Fruit fly (Drosophila melanogaster) whole organism, embryonic: ENCODE measurements around the gene CG13449.
A peak's percentile ranks its signal among the peaks of the same experiment; 100 is the strongest.

ENCODE experiments used
- Atf-2 ChIP-seq: fragments of 200-800 bp; sonication (Bioruptor generic); optimal IDR thresholded peaks from 2 replicates; lab custom pipeline; 2016; ENCODE audit warnings: missing biosample characterization, missing genetic modification characterization
- C15 ChIP-seq: fragments of 200-800 bp; sonication (Bioruptor generic); IDR thresholded peaks from 3 replicates; pipeline ENCODE4 v1.3.6; 2022; ENCODE audit warnings: missing biosample characterization, missing genetic modification characterization
- CG10431 ChIP-seq: fragments of 200-800 bp; sonication (Bioruptor generic); optimal IDR thresholded peaks from 3 replicates; lab custom pipeline; 2018; ENCODE audit warnings: missing biosample characterization, mild to moderate bottlenecking, missing genetic modification characterization
- CG11504 ChIP-seq: fragments of 200-800 bp; sonication (Bioruptor generic); optimal IDR thresholded peaks from 3 replicates; lab custom pipeline; 2019; ENCODE audit warnings: missing biosample characterization, mild to moderate bottlenecking, missing genetic modification characterization, moderate library complexity
- CG12236 ChIP-seq: fragments of 200-800 bp; sonication (Bioruptor generic); optimal IDR thresholded peaks from 2 replicates; lab custom pipeline; 2016; ENCODE audit warnings: missing biosample characterization, missing genetic modification characterization
- CG12659 ChIP-seq: fragments of 200-800 bp; sonication (Bioruptor generic); optimal IDR thresholded peaks from 3 replicates; lab custom pipeline; 2017; ENCODE audit warnings: mild to moderate bottlenecking, missing biosample characterization, missing genetic modification reagents, missing genetic modification characterization
- CG15696 ChIP-seq: fragments of 200-800 bp; sonication (Bioruptor generic); optimal IDR thresholded peaks from 2 replicates; lab custom pipeline; 2019; ENCODE audit warnings: missing biosample characterization, mild to moderate bottlenecking, missing genetic modification characterization, moderate library complexity
- CG16863 ChIP-seq: fragments of 200-800 bp; sonication (Bioruptor generic); optimal IDR thresholded peaks from 3 replicates; lab custom pipeline; 2016; ENCODE audit warnings: missing biosample characterization, missing genetic modification characterization
- CG3065 ChIP-seq: fragments of 200-800 bp; sonication (Bioruptor generic); optimal IDR thresholded peaks from 2 replicates; lab custom pipeline; 2016; ENCODE audit warnings: missing biosample characterization, missing genetic modification characterization
- CG31224 ChIP-seq: fragments of 200-800 bp; sonication (Bioruptor generic); IDR thresholded peaks from 2 replicates; pipeline ENCODE4 v1.3.6; 2022; ENCODE audit warnings: missing biosample characterization, missing genetic modification characterization
- CG34224 ChIP-seq: fragments of 200-800 bp; sonication (Bioruptor generic); IDR thresholded peaks from 3 replicates; pipeline ENCODE4 v1.3.6; 2022; ENCODE audit warnings: missing biosample characterization, missing genetic modification characterization; ENCODE audit not compliant: partially characterized antibody
- CG4854 ChIP-seq: fragments of 200-800 bp; sonication (Bioruptor generic); optimal IDR thresholded peaks from 2 replicates; lab custom pipeline; 2016; ENCODE audit warnings: missing biosample characterization, missing genetic modification characterization, inconsistent platforms
- CG6272 ChIP-seq: fragments of 200-800 bp; sonication (Bioruptor generic); IDR thresholded peaks from 2 replicates; pipeline ENCODE4 v1.3.6; 2022; ENCODE audit warnings: missing biosample characterization, missing genetic modification characterization
- Dip3 ChIP-seq: fragments of 200-800 bp; sonication (Bioruptor generic); optimal IDR thresholded peaks from 3 replicates; lab custom pipeline; 2016; ENCODE audit warnings: missing biosample characterization, missing genetic modification characterization
- Doc2 ChIP-seq: fragments of 200-800 bp; sonication (Bioruptor generic); IDR thresholded peaks from 2 replicates; pipeline ENCODE4 v1.3.6; 2022; ENCODE audit warnings: missing biosample characterization, missing genetic modification characterization
- Dref ChIP-seq: fragments of 200-800 bp; sonication (Bioruptor generic); IDR thresholded peaks from 2 replicates; pipeline ENCODE4 v1.3.6; 2022; ENCODE audit warnings: missing biosample characterization, missing genetic modification characterization
- Drgx ChIP-seq: fragments of 200-800 bp; sonication (Bioruptor generic); IDR thresholded peaks from 2 replicates; pipeline ENCODE4 v1.3.6; 2022; ENCODE audit warnings: missing biosample characterization, missing genetic modification characterization
- Eip74EF ChIP-seq, 2 experiments: fragments of 200-800 bp in 1 of 2; fragments of >200 bp in 1 of 2; sonication (Bioruptor generic) in 1 of 2; optimal IDR thresholded peaks; 2 replicates each; lab custom pipeline; 2017 to 2019; ENCODE audit warnings: missing biosample characterization in 2 of 2, missing genetic modification characterization in 2 of 2, mild to moderate bottlenecking in 1 of 2, moderate library complexity in 1 of 2
- Fer1 ChIP-seq: fragments of 200-800 bp; sonication (Bioruptor generic); optimal IDR thresholded peaks from 2 replicates; lab custom pipeline; 2017; ENCODE audit warnings: missing biosample characterization, mild to moderate bottlenecking, missing genetic modification characterization
- Fer3 ChIP-seq: fragments of 200-800 bp; sonication (Bioruptor generic); optimal IDR thresholded peaks from 2 replicates; lab custom pipeline; 2018; ENCODE audit warnings: missing biosample characterization, mild to moderate bottlenecking, missing genetic modification characterization, moderate library complexity
- Hand ChIP-seq: fragments of 200-800 bp; sonication (Bioruptor generic); optimal IDR thresholded peaks from 2 replicates; lab custom pipeline; 2017; ENCODE audit warnings: mild to moderate bottlenecking, missing biosample characterization, missing genetic modification reagents, missing genetic modification characterization
- Hr3 ChIP-seq: fragments of 200-800 bp; sonication (Bioruptor generic); optimal IDR thresholded peaks from 3 replicates; lab custom pipeline; 2016; ENCODE audit warnings: missing biosample characterization, missing genetic modification characterization
- Rx ChIP-seq: fragments of 200-800 bp; sonication (Bioruptor generic); IDR thresholded peaks from 2 replicates; pipeline ENCODE4 v1.3.6; 2022; ENCODE audit warnings: missing biosample characterization, missing genetic modification characterization
- Sry-β ChIP-seq: fragments of 200-800 bp; sonication (Bioruptor generic); optimal IDR thresholded peaks from 2 replicates; lab custom pipeline; 2018; ENCODE audit warnings: missing biosample characterization, mild to moderate bottlenecking, missing genetic modification characterization, moderate library complexity
- Stat92E ChIP-seq, 3 experiments: fragments of >200 bp in 2 of 3; fragments of 200-800 bp in 1 of 3; sonication (Bioruptor generic) in 1 of 3; optimal IDR thresholded peaks; 2 replicates each; lab custom pipeline; 2017 to 2019; ENCODE audit warnings: missing biosample characterization in 3 of 3, missing genetic modification characterization in 3 of 3, mild to moderate bottlenecking in 1 of 3, moderate library complexity in 1 of 3
- bcd ChIP-seq: fragments of 200-800 bp; sonication (Bioruptor generic); optimal IDR thresholded peaks from 2 replicates; lab custom pipeline; 2017; ENCODE audit warnings: missing biosample characterization, mild to moderate bottlenecking, missing genetic modification characterization
- ci ChIP-seq: fragments of 200-800 bp; sonication (Bioruptor generic); IDR thresholded peaks from 3 replicates; pipeline ENCODE4 v1.3.6; 2022; ENCODE audit warnings: missing biosample characterization, missing genetic modification characterization
- crc ChIP-seq: fragments of 200-800 bp; sonication (Bioruptor generic); optimal IDR thresholded peaks from 2 replicates; lab custom pipeline; 2016; ENCODE audit warnings: missing biosample characterization, missing genetic modification characterization
- dm ChIP-seq: fragments of 200-800 bp; sonication (Bioruptor generic); optimal IDR thresholded peaks from 3 replicates; lab custom pipeline; 2016; ENCODE audit warnings: missing biosample characterization, missing genetic modification characterization
- dysf ChIP-seq: fragments of 200-800 bp; sonication (Bioruptor generic); IDR thresholded peaks from 3 replicates; pipeline ENCODE4 v1.3.6; 2022; ENCODE audit warnings: missing biosample characterization, missing genetic modification characterization
- fu2 ChIP-seq: fragments of 200-800 bp; sonication (Bioruptor generic); optimal IDR thresholded peaks from 2 replicates; lab custom pipeline; 2016; ENCODE audit warnings: missing biosample characterization, missing genetic modification characterization
- gcm2 ChIP-seq: fragments of 200-800 bp; sonication (Bioruptor generic); optimal IDR thresholded peaks from 2 replicates; lab custom pipeline; 2016; ENCODE audit warnings: missing biosample characterization, missing genetic modification characterization
- grau ChIP-seq: fragments of 200-800 bp; optimal IDR thresholded peaks from 3 replicates; lab custom pipeline; 2019; ENCODE audit warnings: missing biosample characterization, mild to moderate bottlenecking, missing genetic modification characterization, moderate library complexity
- grn ChIP-seq: fragments of 200-800 bp; sonication (Bioruptor generic); optimal IDR thresholded peaks from 3 replicates; lab custom pipeline; 2017; ENCODE audit warnings: missing biosample characterization, missing genetic modification characterization
- gro ChIP-seq: fragments of 200-800 bp; sonication (Bioruptor generic); optimal IDR thresholded peaks from 2 replicates; lab custom pipeline; 2016; ENCODE audit warnings: missing biosample characterization, missing genetic modification characterization
- h ChIP-seq: fragments of >200 bp; optimal IDR thresholded peaks from 2 replicates; lab custom pipeline; 2017
- hb ChIP-seq: fragments of 200-800 bp; sonication (Bioruptor generic); IDR thresholded peaks from 3 replicates; pipeline ENCODE4 v1.3.6; 2022; ENCODE audit warnings: missing biosample characterization, missing genetic modification characterization; ENCODE audit not compliant: partially characterized antibody
- hbn ChIP-seq: fragments of 200-800 bp; sonication (Bioruptor generic); IDR thresholded peaks from 2 replicates; pipeline ENCODE4 v1.3.6; 2022; ENCODE audit warnings: missing biosample characterization, missing genetic modification characterization; ENCODE audit not compliant: partially characterized antibody
- hth ChIP-seq: fragments of >200 bp; optimal IDR thresholded peaks from 2 replicates; lab custom pipeline; 2017; ENCODE audit warnings: inconsistent platforms
- insv ChIP-seq, 2 experiments: fragments of 200-800 bp; sonication (Bioruptor generic); optimal IDR thresholded peaks; 3 replicates each; lab custom pipeline; 2016 to 2018; ENCODE audit warnings: missing biosample characterization in 2 of 2, missing genetic modification characterization in 2 of 2
- jumu ChIP-seq: fragments of 200-800 bp; sonication (Bioruptor generic); optimal IDR thresholded peaks from 3 replicates; lab custom pipeline; 2016; ENCODE audit warnings: missing biosample characterization, missing genetic modification characterization
- lab ChIP-seq: fragments of 200-800 bp; sonication (Bioruptor generic); optimal IDR thresholded peaks from 3 replicates; lab custom pipeline; 2017; ENCODE audit warnings: missing biosample characterization, missing genetic modification characterization, mild to moderate bottlenecking, moderate library complexity, missing genetic modification reagents
- lbe ChIP-seq: fragments of 200-800 bp; sonication (Bioruptor generic); optimal IDR thresholded peaks from 2 replicates; lab custom pipeline; 2016; ENCODE audit warnings: missing biosample characterization, mild to moderate bottlenecking, missing genetic modification characterization
- peb ChIP-seq: fragments of 200-800 bp; sonication (Bioruptor generic); IDR thresholded peaks from 2 replicates; pipeline ENCODE4 v1.3.6; 2022; ENCODE audit warnings: missing biosample characterization, missing genetic modification characterization
- sisA ChIP-seq: fragments of 200-800 bp; sonication (Bioruptor generic); IDR thresholded peaks from 2 replicates; pipeline ENCODE4 v1.3.6; 2022; ENCODE audit warnings: missing biosample characterization, missing genetic modification characterization
- tgo ChIP-seq: fragments of 200-800 bp; sonication (Bioruptor generic); IDR thresholded peaks from 3 replicates; pipeline ENCODE4 v1.3.6; 2022; ENCODE audit warnings: missing biosample characterization, missing genetic modification characterization
- trem ChIP-seq: fragments of 200-800 bp; optimal IDR thresholded peaks from 3 replicates; lab custom pipeline; 2019; ENCODE audit warnings: missing biosample characterization, mild to moderate bottlenecking, missing genetic modification characterization, moderate library complexity
- ttk ChIP-seq: fragments of 200-800 bp; sonication (Bioruptor generic); IDR thresholded peaks from 2 replicates; pipeline ENCODE4 v2.1.2; 2022; ENCODE audit warnings: missing biosample characterization, missing genetic modification characterization
- tx ChIP-seq: fragments of 200-800 bp; sonication (Bioruptor generic); optimal IDR thresholded peaks from 2 replicates; lab custom pipeline; 2016; ENCODE audit warnings: missing biosample characterization, missing genetic modification characterization

The CG13449 gene

DNA sequence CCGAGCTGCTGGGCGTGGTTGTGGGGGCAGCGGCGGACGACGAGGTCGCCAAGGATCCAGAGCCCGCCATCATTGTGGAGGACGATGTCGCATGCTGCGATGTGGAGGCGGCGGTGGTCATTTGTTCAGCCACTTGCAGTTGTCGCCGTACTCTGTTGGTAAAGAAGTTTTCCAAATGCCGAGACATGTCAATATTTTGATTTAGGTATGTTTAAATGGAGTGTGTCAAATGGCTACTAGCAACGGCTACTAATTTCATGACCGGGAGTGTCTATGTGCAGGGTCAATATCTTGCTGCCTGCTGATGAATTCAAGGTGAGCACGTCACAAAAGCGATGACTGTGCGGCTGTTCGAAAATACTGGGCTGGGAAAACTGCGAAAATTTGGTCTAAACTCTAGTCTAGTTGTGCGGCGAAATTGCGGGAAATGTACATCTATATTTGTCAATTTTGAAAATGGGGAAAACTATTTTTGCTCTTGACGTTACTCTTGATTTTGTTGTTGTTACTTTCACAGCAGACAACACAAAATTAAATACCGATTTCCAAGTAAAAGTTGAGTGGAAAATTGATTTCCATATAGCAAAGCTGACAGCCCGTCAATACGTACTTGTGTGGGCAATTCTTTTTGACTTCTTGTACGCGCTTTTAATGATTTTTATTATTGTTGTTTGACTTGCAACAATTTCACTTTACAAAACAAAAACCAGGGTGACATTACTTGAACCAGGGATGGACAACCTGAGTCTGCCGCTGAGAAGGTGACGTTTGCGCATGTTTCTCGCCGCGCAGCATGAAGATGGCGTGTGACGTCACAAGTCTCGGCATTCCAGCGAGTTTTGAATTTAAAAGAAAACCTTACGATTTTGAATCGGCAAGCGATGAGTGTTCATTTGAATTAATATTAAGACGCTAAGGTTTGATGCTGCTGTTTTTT, 24.9 kb downstream of the CG13449 start, which contains the start of gene CG7656 (continued):
- TF ChIP-seq dm (GFP tag; lab: Kevin White, UChicago), result peak; percentile 78
- peak; percentile 37 for TF ChIP-seq Fer3 (tag; lab: Kevin White, UChicago)
- TF ChIP-seq lbe (GFP tag; lab: Kevin White, UChicago), result peak; percentile 54
- TF ChIP-seq peb (GFP tag; lab: Robert Waterston, UW), result no peak
- peak; percentile 82 for TF ChIP-seq ci (GFP tag; lab: Robert Waterston, UW)
- TF ChIP-seq CG6272 (GFP tag; lab: Robert Waterston, UW), result peak; percentile 47; the same call in 1 of the 2 replicates
- peak; percentile 37 for TF ChIP-seq CG15696 (tag; lab: Kevin White, UChicago)
- no peak for TF ChIP-seq Eip74EF (GFP tag; optimal IDR thresholded peaks at IDR 0.05; lab: Kevin White, UChicago)
- no peak for TF ChIP-seq tgo
- TF ChIP-seq Drgx (GFP tag; lab: Robert Waterston, UW), result peak; percentile 62
- no peak for TF ChIP-seq grn (GFP tag; lab: Kevin White, UChicago)
- peak; percentile 68 for TF ChIP-seq CG16863
- TF ChIP-seq CG34224, result no peak
- no peak for TF ChIP-seq hbn (GFP tag; lab: Robert Waterston, UW)
- TF ChIP-seq CG11504 (tag; lab: Kevin White, UChicago), result peak; percentile 41
- TF ChIP-seq Atf-2 (GFP tag; lab: Kevin White, UChicago), result peak; percentile 71
- no peak for TF ChIP-seq trem (tag; lab: Kevin White, UChicago)
- no peak for TF ChIP-seq C15 (GFP tag; lab: Robert Waterston, UW)
- no peak for TF ChIP-seq Stat92E (GFP tag; optimal IDR thresholded peaks at IDR 0.05; lab: Kevin White, UChicago)
- TF ChIP-seq crc (GFP tag; lab: Kevin White, UChicago), result peak; percentile 65
- no peak for TF ChIP-seq CG3065 (GFP tag; lab: Kevin White, UChicago)
- TF ChIP-seq hb (GFP tag; lab: Robert Waterston, UW), result 0 out of 3 replicates have a peak, but pooled peaks have one; percentile 29
- peak; percentile 78 for TF ChIP-seq jumu
- no peak for TF ChIP-seq CG10431 (GFP tag; lab: Kevin White, UChicago)
- TF ChIP-seq Hr3 (GFP tag; lab: Kevin White, UChicago), result peak; percentile 45
- peak; percentile 77 for TF ChIP-seq fu2
- TF ChIP-seq dysf (GFP tag; lab: Robert Waterston, UW), result peak; percentile 52; the same call in 2 of the 3 replicates
- TF ChIP-seq Dref, result no peak
- TF ChIP-seq CG4854 (GFP tag; lab: Kevin White, UChicago), result no peak
- peak; percentile 42; the same call in 1 of the 2 replicates for TF ChIP-seq ttk
- peak; percentile 38 for TF ChIP-seq lab (GFP tag; lab: Kevin White, UChicago)
- 0 out of 2 replicates have a peak, but pooled peaks have one; percentile 10 for TF ChIP-seq Rx (GFP tag; lab: Robert Waterston, UW)
- peak; percentile 11 for TF ChIP-seq Sry-β (GFP tag; lab: Kevin White, UChicago)
- peak; percentile 88 for TF ChIP-seq gro (GFP tag; lab: Kevin White, UChicago)
- no peak for TF ChIP-seq Hand (GFP tag; lab: Kevin White, UChicago)
- TF ChIP-seq sisA (GFP tag; lab: Robert Waterston, UW), result peak; percentile 62
- peak; percentile 54; the same call in 1 of the 2 replicates for TF ChIP-seq CG31224
- TF ChIP-seq CG12236 (GFP tag; lab: Kevin White, UChicago), result peak; percentile 37
- TF ChIP-seq bcd (GFP tag; lab: Kevin White, UChicago), result peak; percentile 32
- TF ChIP-seq CG12659, result peak; percentile 2
- TF ChIP-seq h (lab: Kevin White, UChicago), result no peak
- TF ChIP-seq tx (GFP tag; lab: Kevin White, UChicago), result peak; percentile 67
- peak; percentile 59 for TF ChIP-seq Dip3 (GFP tag; lab: Kevin White, UChicago)
- no peak for TF ChIP-seq insv (GFP tag; optimal IDR thresholded peaks at IDR 0.05; lab: Kevin White, UChicago)
- TF ChIP-seq Doc2, result no peak
- TF ChIP-seq grau (tag; lab: Kevin White, UChicago), result peak; percentile 17
- no peak for TF ChIP-seq Fer1 (GFP tag; lab: Kevin White, UChicago)
- peak; percentile 45 for TF ChIP-seq gcm2
- no peak for TF ChIP-seq hth (lab: Kevin White, UChicago)
